Fruit fly (Drosophila melanogaster) whole organism, embryonic: Measurements from ENCODE around the gene CG31287.
A peak's percentile ranks its signal among the peaks of the same experiment; 100 is the strongest.

Source experiments
- Atf-2 ChIP-seq: fragments of 200-800 bp; sonication (Bioruptor generic); optimal IDR thresholded peaks from 2 replicates; lab custom pipeline; 2016; ENCODE audit warnings: missing biosample characterization, missing genetic modification characterization
- Atf6 ChIP-seq: fragments of 200-800 bp; sonication (Bioruptor generic); IDR thresholded peaks from 2 replicates; pipeline ENCODE4 v1.3.6; 2022; ENCODE audit warnings: missing biosample characterization, missing genetic modification characterization
- Bdp1 ChIP-seq: fragments of 200-800 bp; sonication (Bioruptor generic); optimal IDR thresholded peaks from 3 replicates; lab custom pipeline; 2016; ENCODE audit warnings: missing biosample characterization, missing genetic modification characterization
- Bteb2 ChIP-seq: fragments of 200-800 bp; sonication (Bioruptor generic); optimal IDR thresholded peaks from 2 replicates; lab custom pipeline; 2016; ENCODE audit warnings: missing biosample characterization, missing genetic modification characterization
- CG10979 ChIP-seq: fragments of 200-800 bp; sonication (Bioruptor generic); optimal IDR thresholded peaks from 2 replicates; lab custom pipeline; 2018; ENCODE audit warnings: missing biosample characterization, mild to moderate bottlenecking, missing genetic modification characterization, moderate library complexity
- CG13894 ChIP-seq: fragments of 200-800 bp; sonication (Bioruptor generic); optimal IDR thresholded peaks from 3 replicates; lab custom pipeline; 2018; ENCODE audit warnings: missing biosample characterization, mild to moderate bottlenecking, missing genetic modification characterization, moderate library complexity
- CG14441 ChIP-seq: fragments of 200-800 bp; sonication (Bioruptor generic); IDR thresholded peaks from 2 replicates; pipeline ENCODE4 v1.3.6; 2022; ENCODE audit warnings: missing biosample characterization, missing genetic modification characterization
- CG15011 ChIP-seq: fragments of 200-800 bp; sonication (Bioruptor generic); optimal IDR thresholded peaks from 3 replicates; lab custom pipeline; 2018; ENCODE audit warnings: missing biosample characterization, mild to moderate bottlenecking, missing genetic modification characterization
- CG1647 ChIP-seq: fragments of 200-800 bp; sonication (Bioruptor generic); optimal IDR thresholded peaks from 3 replicates; lab custom pipeline; 2016; ENCODE audit warnings: missing biosample characterization, missing genetic modification characterization
- CG16815 ChIP-seq: fragments of 200-800 bp; sonication (Bioruptor generic); optimal IDR thresholded peaks from 3 replicates; lab custom pipeline; 2017; ENCODE audit warnings: missing biosample characterization, mild to moderate bottlenecking, missing genetic modification characterization
- CG18619 ChIP-seq: fragments of 200-800 bp; sonication (Bioruptor generic); optimal IDR thresholded peaks from 3 replicates; lab custom pipeline; 2017; ENCODE audit warnings: missing biosample characterization, mild to moderate bottlenecking, missing genetic modification characterization
- CG31365 ChIP-seq: fragments of 200-800 bp; sonication (Bioruptor generic); optimal IDR thresholded peaks from 2 replicates; lab custom pipeline; 2018; ENCODE audit warnings: missing biosample characterization, mild to moderate bottlenecking, missing genetic modification characterization
- CG32532 ChIP-seq: fragments of 200-800 bp; sonication (Bioruptor generic); IDR thresholded peaks from 2 replicates; pipeline ENCODE4 v1.3.6; 2022; ENCODE audit warnings: missing biosample characterization, missing genetic modification characterization
- CG3726 ChIP-seq: fragments of 200-800 bp; sonication (Bioruptor generic); IDR thresholded peaks from 3 replicates; pipeline ENCODE4, ENCODE4 v1.3.6; 2022; ENCODE audit warnings: missing biosample characterization, missing genetic modification characterization
- CG6683 ChIP-seq: fragments of 200-800 bp; sonication (Bioruptor generic); optimal IDR thresholded peaks from 2 replicates; lab custom pipeline; 2017; ENCODE audit warnings: missing biosample characterization, mild to moderate bottlenecking, missing genetic modification characterization, missing genetic modification reagents
- CG7928 ChIP-seq: fragments of 200-800 bp; sonication (Bioruptor generic); optimal IDR thresholded peaks from 2 replicates; lab custom pipeline; 2017; ENCODE audit warnings: missing biosample characterization, mild to moderate bottlenecking, missing genetic modification characterization
- CG9215 ChIP-seq: fragments of 200-800 bp; sonication (Bioruptor generic); IDR thresholded peaks from 2 replicates; pipeline ENCODE4 v1.3.6; 2022; ENCODE audit warnings: missing biosample characterization, missing genetic modification characterization
- E2f1 ChIP-seq: fragments of 200-800 bp; sonication (Bioruptor generic); IDR thresholded peaks from 2 replicates; pipeline ENCODE4 v1.3.6; 2022; ENCODE audit warnings: missing biosample characterization, missing genetic modification characterization
- Ets97D ChIP-seq: fragments of 200-800 bp; sonication (Bioruptor generic); optimal IDR thresholded peaks from 3 replicates; lab custom pipeline; 2016; ENCODE audit warnings: missing biosample characterization, missing genetic modification characterization
- HLH4C ChIP-seq: fragments of 200-800 bp; sonication (Bioruptor generic); IDR thresholded peaks from 3 replicates; pipeline ENCODE4 v1.3.6; 2022; ENCODE audit warnings: missing biosample characterization, missing genetic modification characterization; ENCODE audit not compliant: partially characterized antibody
- Hsf ChIP-seq: fragments of 200-800 bp; sonication (Bioruptor generic); optimal IDR thresholded peaks from 3 replicates; lab custom pipeline; 2016; ENCODE audit warnings: missing biosample characterization, missing genetic modification characterization
- Kr ChIP-seq: fragments of 200-800 bp; sonication (Bioruptor generic); optimal IDR thresholded peaks from 2 replicates; lab custom pipeline; 2017; ENCODE audit warnings: missing biosample characterization, mild to moderate bottlenecking, missing genetic modification characterization
- MESR4 ChIP-seq: fragments of 200-800 bp; sonication (Bioruptor generic); optimal IDR thresholded peaks from 2 replicates; lab custom pipeline; 2018; ENCODE audit warnings: missing biosample characterization, mild to moderate bottlenecking, missing genetic modification characterization, moderate library complexity
- NC2α ChIP-seq: fragments of 200-800 bp; sonication (Bioruptor generic); optimal IDR thresholded peaks from 2 replicates; lab custom pipeline; 2016; ENCODE audit warnings: missing biosample characterization, missing genetic modification characterization
- Poxn ChIP-seq: fragments of 200-800 bp; sonication (Bioruptor generic); IDR thresholded peaks from 2 replicates; pipeline ENCODE4 v1.3.6; 2022; ENCODE audit warnings: missing biosample characterization, missing genetic modification characterization
- Sin3A ChIP-seq: fragments of >200 bp; optimal IDR thresholded peaks from 2 replicates; lab custom pipeline; 2018
- Ssrp ChIP-seq: fragments of 200-800 bp; sonication (Bioruptor generic); optimal IDR thresholded peaks from 2 replicates; lab custom pipeline; 2018; ENCODE audit warnings: missing biosample characterization, mild to moderate bottlenecking, missing genetic modification characterization, moderate library complexity
- TFAM ChIP-seq: fragments of 200-800 bp; sonication (Bioruptor generic); optimal IDR thresholded peaks from 2 replicates; lab custom pipeline; 2017; ENCODE audit warnings: missing biosample characterization, missing genetic modification characterization, inconsistent platforms
- ase ChIP-seq: fragments of 200-800 bp; sonication (Bioruptor generic); IDR thresholded peaks from 3 replicates; pipeline ENCODE4 v1.3.6; 2022; ENCODE audit warnings: missing biosample characterization, missing genetic modification characterization
- az2 ChIP-seq: fragments of 200-800 bp; sonication (Bioruptor generic); optimal IDR thresholded peaks from 3 replicates; lab custom pipeline; 2016; ENCODE audit warnings: missing biosample characterization, missing genetic modification characterization
- br ChIP-seq: fragments of >200 bp; optimal IDR thresholded peaks from 2 replicates; lab custom pipeline; 2017
- cg ChIP-seq: fragments of 200-800 bp; sonication (Bioruptor generic); optimal IDR thresholded peaks from 3 replicates; lab custom pipeline; 2019; ENCODE audit warnings: missing biosample characterization, mild to moderate bottlenecking, missing genetic modification characterization, moderate library complexity
- dysf ChIP-seq: fragments of 200-800 bp; sonication (Bioruptor generic); IDR thresholded peaks from 3 replicates; pipeline ENCODE4 v1.3.6; 2022; ENCODE audit warnings: missing biosample characterization, missing genetic modification characterization
- esg ChIP-seq: fragments of 200-800 bp; sonication (Bioruptor generic); conservative IDR thresholded peaks from 2 replicates; pipeline ENCODE4 v1.3.6; 2022; ENCODE audit warnings: missing biosample characterization, missing genetic modification characterization
- eyg ChIP-seq: fragments of 200-800 bp; sonication (Bioruptor generic); optimal IDR thresholded peaks from 3 replicates; lab custom pipeline; 2016; ENCODE audit warnings: missing biosample characterization, missing genetic modification characterization
- fd102C ChIP-seq: fragments of 200-800 bp; sonication (Bioruptor generic); optimal IDR thresholded peaks from 2 replicates; lab custom pipeline; 2018; ENCODE audit warnings: missing biosample characterization, mild to moderate bottlenecking, missing genetic modification characterization, moderate library complexity
- gsb ChIP-seq: fragments of 200-800 bp; sonication (Bioruptor generic); IDR thresholded peaks from 2 replicates; pipeline ENCODE4 v1.3.6; 2022; ENCODE audit warnings: missing biosample characterization, missing genetic modification characterization
- hb ChIP-seq: fragments of 200-800 bp; sonication (Bioruptor generic); IDR thresholded peaks from 3 replicates; pipeline ENCODE4 v1.3.6; 2022; ENCODE audit warnings: missing biosample characterization, missing genetic modification characterization; ENCODE audit not compliant: partially characterized antibody
- jumu ChIP-seq: fragments of 200-800 bp; sonication (Bioruptor generic); optimal IDR thresholded peaks from 3 replicates; lab custom pipeline; 2016; ENCODE audit warnings: missing biosample characterization, missing genetic modification characterization
- klu ChIP-seq: fragments of 200-800 bp; sonication (Bioruptor generic); IDR thresholded peaks from 2 replicates; pipeline ENCODE4 v1.3.6; 2022; ENCODE audit warnings: missing biosample characterization, missing genetic modification characterization
- lbe ChIP-seq: fragments of 200-800 bp; sonication (Bioruptor generic); optimal IDR thresholded peaks from 2 replicates; lab custom pipeline; 2016; ENCODE audit warnings: missing biosample characterization, mild to moderate bottlenecking, missing genetic modification characterization
- lilli ChIP-seq: fragments of 200-800 bp; sonication (Bioruptor generic); optimal IDR thresholded peaks from 3 replicates; lab custom pipeline; 2016; ENCODE audit warnings: missing biosample characterization, missing genetic modification characterization
- lov ChIP-seq, 2 experiments: fragments of 200-800 bp in 1 of 2; fragments of >200 bp in 1 of 2; sonication (Bioruptor generic) in 1 of 2; IDR thresholded peaks in 1 of 2; optimal IDR thresholded peaks in 1 of 2; 2 replicates in 1 of 2; 3 replicates in 1 of 2; pipeline versions ENCODE4 v1.3.6 to Lab custom; 2017 to 2022; ENCODE audit warnings: missing biosample characterization in 1 of 2, missing genetic modification characterization in 1 of 2
- nerfin-1 ChIP-seq: fragments of 200-800 bp; sonication (Bioruptor generic); optimal IDR thresholded peaks from 3 replicates; lab custom pipeline; 2019; ENCODE audit warnings: missing biosample characterization, mild to moderate bottlenecking, missing genetic modification characterization, moderate library complexity
- odd ChIP-seq: fragments of 200-800 bp; sonication (Bioruptor generic); optimal IDR thresholded peaks from 2 replicates; lab custom pipeline; 2017; ENCODE audit warnings: missing biosample characterization, mild to moderate bottlenecking, missing genetic modification characterization
- org-1 ChIP-seq: fragments of 200-800 bp; sonication (Bioruptor generic); optimal IDR thresholded peaks from 2 replicates; lab custom pipeline; 2017; ENCODE audit warnings: missing biosample characterization, missing genetic modification characterization
- sens ChIP-seq: fragments of 200-800 bp; sonication (Bioruptor generic); peaks from one replicate; lab custom pipeline; 2016; ENCODE audit warnings: missing biosample characterization, missing genetic modification characterization
- seq ChIP-seq: fragments of 200-800 bp; sonication (Bioruptor generic); IDR thresholded peaks from 2 replicates; pipeline ENCODE4 v1.3.6; 2022; ENCODE audit warnings: missing biosample characterization, missing genetic modification characterization
- slou ChIP-seq: fragments of 200-800 bp; sonication (Bioruptor generic); optimal IDR thresholded peaks from 3 replicates; lab custom pipeline; 2016; ENCODE audit warnings: missing biosample characterization, missing genetic modification characterization
- usp ChIP-seq: fragments of >200 bp; optimal IDR thresholded peaks from 2 replicates; lab custom pipeline; 2017; ENCODE audit warnings: missing biosample characterization, missing genetic modification characterization
- zen ChIP-seq: fragments of 200-800 bp; sonication (Bioruptor generic); optimal IDR thresholded peaks from 3 replicates; lab custom pipeline; 2018; ENCODE audit warnings: missing biosample characterization, mild to moderate bottlenecking, missing genetic modification characterization, moderate library complexity

CG31287 gene

DNA sequence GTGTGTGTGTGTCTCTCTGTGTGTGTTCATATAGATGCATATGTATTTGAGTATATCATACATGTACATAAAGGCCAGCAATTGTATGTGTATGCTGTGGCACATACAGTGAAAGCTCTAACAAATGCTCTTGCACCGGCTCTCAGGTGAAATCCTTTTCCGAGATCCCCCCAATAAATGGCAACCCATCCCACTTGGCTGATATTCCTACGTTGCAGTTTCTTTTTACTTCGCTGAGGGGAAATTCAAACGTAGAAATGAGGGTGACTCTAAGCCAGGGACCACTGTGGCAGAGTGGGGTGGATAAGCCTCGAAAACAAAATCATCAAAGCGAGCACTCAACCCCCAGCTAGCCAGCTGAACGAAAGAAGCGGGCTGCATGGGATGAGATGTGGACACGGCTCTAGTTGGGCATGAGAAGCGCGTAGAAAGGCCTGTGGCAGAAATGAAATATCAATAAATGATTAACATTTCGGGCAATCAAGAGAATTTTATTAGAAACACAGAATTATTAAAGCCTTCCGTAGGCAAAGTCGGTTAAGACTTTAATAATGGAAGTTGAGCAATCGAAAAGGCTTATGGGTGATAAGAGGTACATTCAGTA, 19.2 kb downstream of the CG31287 start (continued):
- TF ChIP-seq cg = peak; percentile 99
- no peak for TF ChIP-seq br (lab: Kevin White, UChicago)
- TF ChIP-seq Bteb2 (GFP tag; lab: Kevin White, UChicago) = peak; percentile 98
- TF ChIP-seq lov (optimal IDR thresholded peaks at IDR 0.05; lab: Kevin White, UChicago) = no peak
- TF ChIP-seq lov (GFP tag; IDR thresholded peaks at IDR 0.05; lab: Robert Waterston, UW) = peak; percentile 100
- peak; percentile 96 for TF ChIP-seq Poxn
- peak; percentile 99 for TF ChIP-seq lilli (GFP tag; lab: Kevin White, UChicago)
- no peak for TF ChIP-seq hb (GFP tag; lab: Robert Waterston, UW)
- peak; percentile 82 for TF ChIP-seq CG7928 (GFP tag; lab: Kevin White, UChicago)
- TF ChIP-seq klu (GFP tag; lab: Robert Waterston, UW) = peak; percentile 97
- TF ChIP-seq seq (GFP tag; lab: Robert Waterston, UW) = peak; percentile 100
- peak; percentile 95 for TF ChIP-seq slou (GFP tag; lab: Kevin White, UChicago)
- TF ChIP-seq Ets97D (GFP tag; lab: Kevin White, UChicago) = peak; percentile 95
- peak; percentile 99 for TF ChIP-seq Atf6
- TF ChIP-seq nerfin-1 (tag; lab: Kevin White, UChicago) = peak; percentile 96
- TF ChIP-seq MESR4 (GFP tag; lab: Kevin White, UChicago) = peak; percentile 92
- peak; percentile 94 for TF ChIP-seq lbe (GFP tag; lab: Kevin White, UChicago)
- TF ChIP-seq CG16815 = peak; percentile 97
- peak; percentile 98 for TF ChIP-seq Ssrp (tag; lab: Kevin White, UChicago)
- TF ChIP-seq Bdp1 (GFP tag; lab: Kevin White, UChicago) = peak; percentile 95
- peak; percentile 99 for TF ChIP-seq CG13894
- TF ChIP-seq zen (tag; lab: Kevin White, UChicago) = peak; percentile 98
- peak; percentile 96 for TF ChIP-seq CG18619 (GFP tag; lab: Kevin White, UChicago)
- peak; percentile 98 for TF ChIP-seq CG15011 (GFP tag; lab: Kevin White, UChicago)
- TF ChIP-seq CG10979 (tag; lab: Kevin White, UChicago) = peak; percentile 98
- TF ChIP-seq usp (GFP tag; lab: Kevin White, UChicago) = no peak
- TF ChIP-seq az2 (GFP tag; lab: Kevin White, UChicago) = peak; percentile 99
- peak; percentile 99 for TF ChIP-seq gsb
- peak; percentile 99 for TF ChIP-seq eyg
- no peak for TF ChIP-seq Sin3A
- TF ChIP-seq odd (GFP tag; lab: Kevin White, UChicago) = peak; percentile 88
- peak; percentile 97 for TF ChIP-seq CG6683 (GFP tag; lab: Kevin White, UChicago)
- peak; percentile 100 for TF ChIP-seq jumu
- TF ChIP-seq CG3726 (GFP tag; lab: Robert Waterston, UW) = peak; percentile 99
- peak; percentile 99 for TF ChIP-seq Hsf (GFP tag; lab: Kevin White, UChicago)
- TF ChIP-seq CG14441 = peak; percentile 100
- TF ChIP-seq dysf (GFP tag; lab: Robert Waterston, UW) = peak; percentile 100
- TF ChIP-seq Kr (GFP tag; lab: Kevin White, UChicago) = peak; percentile 61
- TF ChIP-seq TFAM (GFP tag; lab: Kevin White, UChicago) = peak; percentile 96
- TF ChIP-seq CG32532 (GFP tag; lab: Robert Waterston, UW) = peak; percentile 99
- TF ChIP-seq sens (GFP tag; lab: Kevin White, UChicago) = peak; percentile 100
- TF ChIP-seq org-1 (GFP tag; lab: Kevin White, UChicago) = peak; percentile 99
- TF ChIP-seq ase = peak; percentile 100
- TF ChIP-seq E2f1 (GFP tag; lab: Robert Waterston, UW) = peak; percentile 100
- peak; percentile 85 for TF ChIP-seq fd102C (GFP tag; lab: Kevin White, UChicago)
- peak; percentile 95 for TF ChIP-seq CG31365
- peak; percentile 98 for TF ChIP-seq CG9215 (GFP tag; lab: Robert Waterston, UW)
- peak; percentile 100 for TF ChIP-seq CG1647
- TF ChIP-seq NC2α = peak; percentile 99
- TF ChIP-seq Atf-2 (GFP tag; lab: Kevin White, UChicago) = peak; percentile 99
- TF ChIP-seq HLH4C = no peak; the same call in 1 of the 3 replicates
- TF ChIP-seq esg (GFP tag; lab: Robert Waterston, UW) = peak; percentile 100
